Fruit fly (Drosophila melanogaster) whole organism, embryonic: ENCODE measurements around the gene CG34117.

ENCODE experiments used
- Antp ChIP-seq: fragments of 200-800 bp; sonication (Bioruptor generic); optimal IDR thresholded peaks from 3 replicates; lab custom pipeline; 2016; ENCODE audit warnings: missing biosample characterization, missing genetic modification characterization
- B-H2 ChIP-seq: fragments of 200-800 bp; sonication (Bioruptor generic); optimal IDR thresholded peaks from 2 replicates; lab custom pipeline; 2018; ENCODE audit warnings: missing biosample characterization, mild to moderate bottlenecking, missing genetic modification characterization
- BtbVII ChIP-seq: fragments of 200-800 bp; sonication (Bioruptor generic); optimal IDR thresholded peaks from 3 replicates; lab custom pipeline; 2017; ENCODE audit warnings: missing biosample characterization, mild to moderate bottlenecking, missing genetic modification characterization
- CG11504 ChIP-seq: fragments of 200-800 bp; sonication (Bioruptor generic); optimal IDR thresholded peaks from 3 replicates; lab custom pipeline; 2019; ENCODE audit warnings: missing biosample characterization, mild to moderate bottlenecking, missing genetic modification characterization, moderate library complexity
- CG12659 ChIP-seq: fragments of 200-800 bp; sonication (Bioruptor generic); optimal IDR thresholded peaks from 3 replicates; lab custom pipeline; 2017; ENCODE audit warnings: mild to moderate bottlenecking, missing biosample characterization, missing genetic modification reagents, missing genetic modification characterization
- CG13123 ChIP-seq: fragments of 200-800 bp; sonication (Bioruptor generic); optimal IDR thresholded peaks from 2 replicates; lab custom pipeline; 2016; ENCODE audit warnings: missing biosample characterization, missing genetic modification characterization
- CG16779 ChIP-seq: fragments of 200-800 bp; sonication (Bioruptor generic); IDR thresholded peaks from 2 replicates; pipeline ENCODE4 v1.3.6; 2022; ENCODE audit warnings: missing biosample characterization, missing genetic modification characterization
- CG16815 ChIP-seq: fragments of 200-800 bp; sonication (Bioruptor generic); optimal IDR thresholded peaks from 3 replicates; lab custom pipeline; 2017; ENCODE audit warnings: missing biosample characterization, mild to moderate bottlenecking, missing genetic modification characterization
- CG16863 ChIP-seq: fragments of 200-800 bp; sonication (Bioruptor generic); optimal IDR thresholded peaks from 3 replicates; lab custom pipeline; 2016; ENCODE audit warnings: missing biosample characterization, missing genetic modification characterization
- CG17612 ChIP-seq: fragments of 200-800 bp; sonication (Bioruptor generic); IDR thresholded peaks from 2 replicates; pipeline ENCODE4 v1.3.6; 2022; ENCODE audit warnings: missing biosample characterization, missing genetic modification characterization
- CG30020 ChIP-seq: fragments of 200-800 bp; optimal IDR thresholded peaks from 2 replicates; lab custom pipeline; 2019; ENCODE audit warnings: missing biosample characterization, mild to moderate bottlenecking, missing genetic modification characterization, moderate library complexity
- CG3163 ChIP-seq: fragments of 200-800 bp; sonication (Bioruptor generic); optimal IDR thresholded peaks from 3 replicates; lab custom pipeline; 2016; ENCODE audit warnings: missing biosample characterization, missing genetic modification characterization
- CG4617 ChIP-seq: fragments of 200-800 bp; sonication (Bioruptor generic); optimal IDR thresholded peaks from 3 replicates; lab custom pipeline; 2016; ENCODE audit warnings: missing biosample characterization, missing genetic modification characterization, borderline replicate concordance
- CG6765 ChIP-seq: fragments of 200-800 bp; sonication (Bioruptor generic); optimal IDR thresholded peaks from 3 replicates; lab custom pipeline; 2017; ENCODE audit warnings: missing biosample characterization, mild to moderate bottlenecking, missing genetic modification characterization
- CG7357 ChIP-seq: fragments of 200-800 bp; sonication (Bioruptor generic); IDR thresholded peaks from 3 replicates; pipeline ENCODE4 v1.3.6; 2022; ENCODE audit warnings: missing biosample characterization, missing genetic modification characterization
- CG7745 ChIP-seq: fragments of 200-800 bp; sonication (Bioruptor generic); optimal IDR thresholded peaks from 2 replicates; lab custom pipeline; 2018; ENCODE audit warnings: missing biosample characterization, mild to moderate bottlenecking, missing genetic modification characterization, moderate library complexity
- CG7987 ChIP-seq: fragments of 200-800 bp; sonication (Bioruptor generic); optimal IDR thresholded peaks from 2 replicates; lab custom pipeline; 2018; ENCODE audit warnings: missing biosample characterization, mild to moderate bottlenecking, missing genetic modification characterization, moderate library complexity
- CG8290 ChIP-seq, 3 experiments: fragments of 200-800 bp; sonication (Bioruptor generic); optimal IDR thresholded peaks; 2 replicates each; lab custom pipeline; 2016 to 2019; ENCODE audit warnings: missing biosample characterization in 3 of 3, missing genetic modification characterization in 3 of 3, mild to moderate bottlenecking in 2 of 3, moderate library complexity in 1 of 3
- CG9609 ChIP-seq: fragments of 200-800 bp; sonication (Bioruptor generic); optimal IDR thresholded peaks from 3 replicates; lab custom pipeline; 2016; ENCODE audit warnings: missing biosample characterization, missing genetic modification characterization
- CHES-1-like ChIP-seq: fragments of 200-800 bp; sonication (Bioruptor generic); optimal IDR thresholded peaks from 2 replicates; lab custom pipeline; 2016; ENCODE audit warnings: missing biosample characterization, missing genetic modification characterization
- CoRest ChIP-seq: fragments of 200-800 bp; sonication (Bioruptor generic); optimal IDR thresholded peaks from 3 replicates; lab custom pipeline; 2018; ENCODE audit warnings: missing biosample characterization, mild to moderate bottlenecking, missing genetic modification characterization, moderate library complexity
- Dbx ChIP-seq: fragments of 200-800 bp; sonication (Bioruptor generic); IDR thresholded peaks from 3 replicates; pipeline ENCODE4 v1.3.6; 2022; ENCODE audit warnings: missing biosample characterization, missing genetic modification characterization
- ERR ChIP-seq: fragments of 200-800 bp; sonication (Bioruptor generic); optimal IDR thresholded peaks from 2 replicates; lab custom pipeline; 2016; ENCODE audit warnings: missing biosample characterization, missing genetic modification characterization
- Fer2 ChIP-seq: fragments of 200-800 bp; sonication (Bioruptor generic); optimal IDR thresholded peaks from 2 replicates; lab custom pipeline; 2018; ENCODE audit warnings: missing biosample characterization, mild to moderate bottlenecking, missing genetic modification characterization, moderate library complexity
- Fer3 ChIP-seq: fragments of 200-800 bp; sonication (Bioruptor generic); optimal IDR thresholded peaks from 2 replicates; lab custom pipeline; 2018; ENCODE audit warnings: missing biosample characterization, mild to moderate bottlenecking, missing genetic modification characterization, moderate library complexity
- Gsc ChIP-seq: fragments of 200-800 bp; sonication (Bioruptor generic); IDR thresholded peaks from 2 replicates; pipeline ENCODE4 v1.3.6; 2022; ENCODE audit warnings: missing biosample characterization, missing genetic modification characterization
- Max ChIP-seq: fragments of 200-800 bp; sonication (Bioruptor generic); optimal IDR thresholded peaks from 2 replicates; lab custom pipeline; 2016; ENCODE audit warnings: missing biosample characterization, mild to moderate bottlenecking, missing genetic modification characterization
- Mrtf ChIP-seq: fragments of 200-800 bp; sonication (Bioruptor generic); IDR thresholded peaks from 3 replicates; pipeline ENCODE4 v1.3.6; 2022; ENCODE audit warnings: missing biosample characterization, missing genetic modification characterization
- NC2β ChIP-seq: fragments of 200-800 bp; sonication (Bioruptor generic); optimal IDR thresholded peaks from 2 replicates; lab custom pipeline; 2016; ENCODE audit warnings: missing biosample characterization, missing genetic modification characterization
- Nf-YC ChIP-seq: fragments of 200-800 bp; optimal IDR thresholded peaks from 3 replicates; lab custom pipeline; 2019; ENCODE audit warnings: missing biosample characterization, mild to moderate bottlenecking, missing genetic modification characterization, moderate library complexity
- Scr ChIP-seq: fragments of 200-800 bp; sonication (Bioruptor generic); IDR thresholded peaks from 2 replicates; pipeline ENCODE4 v1.3.6; 2022; ENCODE audit warnings: missing biosample characterization, missing genetic modification characterization; ENCODE audit not compliant: partially characterized antibody
- Sin3A ChIP-seq: fragments of >200 bp; optimal IDR thresholded peaks from 2 replicates; lab custom pipeline; 2018
- Trl ChIP-seq, 3 experiments: fragments of >200 bp in 2 of 3; fragments of 200-800 bp in 1 of 3; sonication (Bioruptor generic) in 1 of 3; optimal IDR thresholded peaks; 2 replicates in 1 of 3; 3 replicates in 2 of 3; lab custom pipeline; 2016 to 2017; ENCODE audit warnings: missing biosample characterization in 1 of 3, missing genetic modification characterization in 1 of 3
- ac ChIP-seq: fragments of 200-800 bp; sonication (Bioruptor generic); optimal IDR thresholded peaks from 3 replicates; lab custom pipeline; 2017; ENCODE audit warnings: missing biosample characterization, mild to moderate bottlenecking, missing genetic modification characterization
- al ChIP-seq: fragments of 200-800 bp; sonication (Bioruptor generic); IDR thresholded peaks from 2 replicates; pipeline ENCODE4 v1.3.6; 2022; ENCODE audit warnings: missing biosample characterization, missing genetic modification characterization
- amos ChIP-seq: fragments of 200-800 bp; sonication (Bioruptor generic); IDR thresholded peaks from 2 replicates; pipeline ENCODE4 v1.3.6; 2022; ENCODE audit warnings: missing biosample characterization, missing genetic modification characterization; ENCODE audit not compliant: partially characterized antibody
- btn ChIP-seq: fragments of 200-800 bp; sonication (Bioruptor generic); optimal IDR thresholded peaks from 2 replicates; lab custom pipeline; 2016; ENCODE audit warnings: missing biosample characterization, missing genetic modification characterization
- ci ChIP-seq: fragments of 200-800 bp; sonication (Bioruptor generic); IDR thresholded peaks from 3 replicates; pipeline ENCODE4 v1.3.6; 2022; ENCODE audit warnings: missing biosample characterization, missing genetic modification characterization
- croc ChIP-seq: fragments of 200-800 bp; sonication (Bioruptor generic); conservative IDR thresholded peaks from 3 replicates; pipeline ENCODE4 v1.3.6; 2022; ENCODE audit warnings: missing biosample characterization, missing genetic modification characterization
- disco-r ChIP-seq: fragments of 200-800 bp; sonication (Bioruptor generic); optimal IDR thresholded peaks from 2 replicates; lab custom pipeline; 2016; ENCODE audit warnings: missing biosample characterization, missing genetic modification characterization
- dpn ChIP-seq, 2 experiments: fragments of 200-800 bp; sonication (Bioruptor generic); optimal IDR thresholded peaks; 3 replicates each; lab custom pipeline; 2016; ENCODE audit warnings: missing biosample characterization in 2 of 2, missing genetic modification characterization in 2 of 2
- fru ChIP-seq: fragments of >200 bp; optimal IDR thresholded peaks from 2 replicates; lab custom pipeline; 2017
- gcm ChIP-seq: fragments of 200-800 bp; sonication (Bioruptor generic); optimal IDR thresholded peaks from 2 replicates; lab custom pipeline; 2019; ENCODE audit warnings: missing biosample characterization, mild to moderate bottlenecking, missing genetic modification characterization, moderate library complexity
- hbn ChIP-seq: fragments of 200-800 bp; sonication (Bioruptor generic); IDR thresholded peaks from 2 replicates; pipeline ENCODE4 v1.3.6; 2022; ENCODE audit warnings: missing biosample characterization, missing genetic modification characterization; ENCODE audit not compliant: partially characterized antibody
- kah ChIP-seq: fragments of 200-800 bp; sonication (Bioruptor generic); optimal IDR thresholded peaks from 2 replicates; lab custom pipeline; 2018; ENCODE audit warnings: missing biosample characterization, mild to moderate bottlenecking, missing genetic modification characterization
- lola ChIP-seq, 3 experiments: fragments of >200 bp in 2 of 3; fragments of 200-800 bp in 1 of 3; sonication (Bioruptor generic) in 1 of 3; optimal IDR thresholded peaks; 2 replicates each; lab custom pipeline; 2017 to 2019; ENCODE audit warnings: missing biosample characterization in 3 of 3, missing genetic modification characterization in 3 of 3, mild to moderate bottlenecking in 1 of 3, moderate library complexity in 1 of 3
- mirr ChIP-seq: fragments of 200-800 bp; sonication (Bioruptor generic); optimal IDR thresholded peaks from 3 replicates; lab custom pipeline; 2018; ENCODE audit warnings: missing biosample characterization, mild to moderate bottlenecking, missing genetic modification characterization
- pzg ChIP-seq: fragments of 200-800 bp; sonication (Bioruptor generic); optimal IDR thresholded peaks from 3 replicates; lab custom pipeline; 2018; ENCODE audit warnings: missing biosample characterization, mild to moderate bottlenecking, missing genetic modification characterization, moderate library complexity
- sd ChIP-seq: fragments of 200-800 bp; sonication (Bioruptor generic); optimal IDR thresholded peaks from 3 replicates; lab custom pipeline; 2018; ENCODE audit warnings: missing biosample characterization, mild to moderate bottlenecking, missing genetic modification characterization, moderate library complexity
- sob ChIP-seq: fragments of 200-800 bp; sonication (Bioruptor generic); IDR thresholded peaks from 2 replicates; pipeline ENCODE4 v1.3.6; 2022; ENCODE audit warnings: missing biosample characterization, missing genetic modification characterization
- vfl ChIP-seq: fragments of 200-800 bp; sonication (Bioruptor generic); optimal IDR thresholded peaks from 2 replicates; lab custom pipeline; 2016; ENCODE audit warnings: missing biosample characterization, missing genetic modification characterization

The CG34117 gene

dm6 chr3R:9353276-9353652, 46.6 kb downstream of the CG34117 start (continued):
- TF ChIP-seq NC2β (GFP tag; lab: Kevin White, UChicago) (peak; percentile 16), Scr (GFP tag; lab: Robert Waterston, UW) (no peak), CG13123 (peak; percentile 58), CG7357 (GFP tag; lab: Robert Waterston, UW) (peak; percentile 79), fru (no peak), dpn (GFP tag; optimal IDR thresholded peaks at IDR 0.05; lab: Kevin White, UChicago) (peak; percentile 56 to 84), mirr (GFP tag; lab: Kevin White, UChicago) (no peak), lola (GFP tag; optimal IDR thresholded peaks at IDR 0.05; lab: Kevin White, UChicago) (peak in 1 of 3 experiments; percentile 89), CG6765 (GFP tag; lab: Kevin White, UChicago) (peak; percentile 36), ci (GFP tag; lab: Robert Waterston, UW) (no peak), pzg (GFP tag; lab: Kevin White, UChicago) (no peak), CG30020 (tag; lab: Kevin White, UChicago) (peak; percentile 51), btn (GFP tag; lab: Kevin White, UChicago) (no peak), CG4617 (GFP tag; lab: Kevin White, UChicago) (peak; percentile 59), kah (peak; percentile 64), CG16815 (peak; percentile 60), croc (peak; percentile 65), vfl (peak; percentile 52), Trl (optimal IDR thresholded peaks at IDR 0.05; lab: Kevin White, UChicago) (peak in 1 of 2 experiments; percentile 12), Trl (GFP tag; optimal IDR thresholded peaks at IDR 0.05; lab: Kevin White, UChicago) (no peak), CG3163 (GFP tag; lab: Kevin White, UChicago) (no peak), CG17612 (GFP tag; lab: Robert Waterston, UW) (no peak), CG12659 (GFP tag; lab: Kevin White, UChicago) (peak; percentile 91), Dbx (GFP tag; lab: Robert Waterston, UW) (no peak), Mrtf (GFP tag; lab: Robert Waterston, UW) (no peak), CG11504 (tag; lab: Kevin White, UChicago) (peak; percentile 88), Sin3A (lab: Kevin White, UChicago) (no peak), Max (GFP tag; lab: Kevin White, UChicago) (peak; percentile 78), sd (tag; lab: Kevin White, UChicago) (no peak), sob (GFP tag; lab: Robert Waterston, UW) (no peak), al (no peak), hbn (no peak), CG16779 (GFP tag; lab: Robert Waterston, UW) (no peak), B-H2 (GFP tag; lab: Kevin White, UChicago) (no peak), CG7987 (GFP tag; lab: Kevin White, UChicago) (peak; percentile 42), Antp (GFP tag; lab: Kevin White, UChicago) (peak; percentile 50), Nf-YC (tag; lab: Kevin White, UChicago) (peak; percentile 78), Gsc (no peak), CG7745 (tag; lab: Kevin White, UChicago) (no peak), CG9609 (peak; percentile 39), disco-r (GFP tag; lab: Kevin White, UChicago) (no peak), amos (no peak), CoRest (peak; percentile 93), ac (no peak), Fer3 (tag; lab: Kevin White, UChicago) (peak; percentile 85), gcm (peak; percentile 89), ERR (no peak), Fer2 (tag; lab: Kevin White, UChicago) (peak; percentile 30), CG8290 (GFP tag; optimal IDR thresholded peaks at IDR 0.05; lab: Kevin White, UChicago) (peak; percentile 64), CG8290 (tag; optimal IDR thresholded peaks at IDR 0.05; lab: Kevin White, UChicago) (peak in 1 of 2 experiments; percentile 51), CHES-1-like (peak; percentile 1), CG16863 (GFP tag; lab: Kevin White, UChicago) (peak; percentile 53), BtbVII (GFP tag; lab: Kevin White, UChicago) (peak; percentile 89)
